Fruit fly (Drosophila melanogaster): ENCODE data around the gene His4r.

- TF ChIP-seq h (optimal IDR thresholded peaks at IDR 0.05) = no peak
- TF ChIP-seq psq (optimal IDR thresholded peaks at IDR 0.05) = no peak
- no peak for TF ChIP-seq Sin3A (optimal IDR thresholded peaks at IDR 0.05)
- TF ChIP-seq Myc (optimal IDR thresholded peaks at IDR 0.05) = no peak
- TF ChIP-seq insv (optimal IDR thresholded peaks at IDR 0.05) = no peak
- no peak for TF ChIP-seq ttk (optimal IDR thresholded peaks at IDR 0.05)
These were observed 47.6 kb upstream of the His4r start for dm6 chr3R:14577803-14578493.

Measured in Kc167 (cell line).